Worm (Caenorhabditis elegans) whole organism, early embryonic: Measurements from ENCODE around the gene F53B1.3.

ENCODE experiments used
- B0310.2 ChIP-seq: sonication (generic microtip); optimal IDR thresholded peaks from 2 replicates; lab custom pipeline; 2016; ENCODE audit warnings: mild to moderate bottlenecking, missing genetic modification characterization, missing compliant biosample characterization
- F13C5.2 ChIP-seq: sonication (generic microtip); optimal IDR thresholded peaks from 2 replicates; lab custom pipeline; 2017; ENCODE audit warnings: mild to moderate bottlenecking, missing genetic modification characterization, inconsistent platforms, missing compliant biosample characterization
- aly-1 ChIP-seq: sonication (generic microtip); optimal IDR thresholded peaks from 2 replicates; lab custom pipeline; 2016; ENCODE audit warnings: missing genetic modification characterization, missing compliant biosample characterization
- ama-1 ChIP-seq: fragments of 150-350 bp; optimal IDR thresholded peaks from 2 replicates; lab custom pipeline; 2014
- ceh-13 ChIP-seq: fragments of 200-800 bp; sonication (Bioruptor generic); optimal IDR thresholded peaks from 2 replicates; lab custom pipeline; 2018; ENCODE audit warnings: mild to moderate bottlenecking, missing genetic modification characterization, missing compliant biosample characterization
- ceh-36 ChIP-seq: sonication (generic microtip); optimal IDR thresholded peaks from 2 replicates; lab custom pipeline; 2016; ENCODE audit warnings: missing genetic modification characterization, inconsistent platforms, missing compliant biosample characterization
- ets-7 ChIP-seq: sonication (generic microtip); optimal IDR thresholded peaks from 2 replicates; lab custom pipeline; 2016; ENCODE audit warnings: missing genotype, missing genetic modification characterization, missing compliant biosample characterization
- flt-1 ChIP-seq: fragments of 200-800 bp; sonication (Bioruptor generic); IDR thresholded peaks from 2 replicates; pipeline ENCODE4 v1.3.6; 2022; ENCODE audit warnings: missing genetic modification characterization, missing compliant biosample characterization
- hmbx-1 ChIP-seq: sonication (generic microtip); optimal IDR thresholded peaks from 2 replicates; lab custom pipeline; 2016; ENCODE audit warnings: mild to moderate bottlenecking, missing genetic modification characterization, missing compliant biosample characterization
- hmg-4 ChIP-seq: fragments of 200-800 bp; sonication (Bioruptor generic); optimal IDR thresholded peaks from 2 replicates; lab custom pipeline; 2018; ENCODE audit warnings: mild to moderate bottlenecking, missing genetic modification characterization, missing compliant biosample characterization
- hnd-1 ChIP-seq: sonication (generic microtip); optimal IDR thresholded peaks from 2 replicates; lab custom pipeline; 2016; ENCODE audit warnings: missing genetic modification characterization, missing compliant biosample characterization
- pes-1 ChIP-seq: fragments of 200-800 bp; sonication (Bioruptor generic); IDR thresholded peaks from 2 replicates; pipeline ENCODE4 v1.3.6; 2022; ENCODE audit warnings: missing genetic modification reagents, missing genetic modification characterization, missing compliant biosample characterization
- scrt-1 ChIP-seq: fragments of 200-800 bp; sonication (Bioruptor generic); IDR thresholded peaks from 2 replicates; pipeline ENCODE4 v1.3.6; 2022; ENCODE audit warnings: missing genetic modification characterization, missing compliant biosample characterization
- sea-1 ChIP-seq: fragments of 200-800 bp; sonication (Bioruptor generic); conservative IDR thresholded peaks from 2 replicates; pipeline ENCODE4 v1.3.6; 2022; ENCODE audit warnings: missing genetic modification characterization, missing compliant biosample characterization
- tbx-11 ChIP-seq: fragments of 200-800 bp; sonication (Bioruptor generic); IDR thresholded peaks from 2 replicates; pipeline ENCODE4 v1.3.6; 2022; ENCODE audit warnings: missing genetic modification characterization, missing compliant biosample characterization
- tbx-37 ChIP-seq: fragments of 200-800 bp; sonication (Bioruptor generic); conservative IDR thresholded peaks from 2 replicates; pipeline ENCODE4 v1.3.6; 2022; ENCODE audit warnings: missing genetic modification reagents, missing genetic modification characterization, missing compliant biosample characterization
- tra-4 ChIP-seq: sonication (generic microtip); optimal IDR thresholded peaks from 2 replicates; lab custom pipeline; 2017; ENCODE audit warnings: missing genetic modification characterization, missing compliant biosample characterization

F53B1.3 gene

DNA sequence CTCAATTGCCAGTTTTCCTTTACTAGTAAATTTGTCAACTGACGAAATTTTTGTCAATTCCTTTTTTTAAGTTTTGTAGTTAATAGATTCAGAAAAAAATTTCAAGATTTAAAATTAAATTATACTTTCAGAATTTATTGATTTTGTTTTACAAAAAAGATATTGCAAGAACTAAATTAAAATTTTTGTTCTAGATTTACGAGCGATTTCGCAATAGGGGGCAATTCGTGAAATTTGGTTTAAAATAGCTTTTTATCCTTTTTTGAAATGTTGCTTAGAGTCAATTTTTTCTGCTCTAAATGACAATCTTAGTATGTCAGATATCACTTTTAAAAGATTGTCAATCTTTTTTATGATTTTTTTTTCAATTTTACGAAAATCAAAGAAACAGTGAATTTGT lies 19.9 kb upstream of the F53B1.3 start:
- TF ChIP-seq flt-1 (GFP tag; lab: Robert Waterston, UW) (no peak), aly-1 (no peak), B0310.2 (no peak), ceh-13 (GFP tag; lab: Kevin White, UChicago) (no peak), F13C5.2 (tag; lab: Kevin White, UChicago) (no peak), hmg-4 (GFP tag; lab: Kevin White, UChicago) (no peak), pes-1 (GFP tag; lab: Robert Waterston, UW) (no peak), sea-1 (GFP tag; lab: Robert Waterston, UW) (no peak), hnd-1 (tag; lab: Kevin White, UChicago) (no peak), tbx-37 (GFP tag; lab: Robert Waterston, UW) (no peak), scrt-1 (GFP tag; lab: Robert Waterston, UW) (no peak), tra-4 (tag; lab: Kevin White, UChicago) (no peak)

DNA sequence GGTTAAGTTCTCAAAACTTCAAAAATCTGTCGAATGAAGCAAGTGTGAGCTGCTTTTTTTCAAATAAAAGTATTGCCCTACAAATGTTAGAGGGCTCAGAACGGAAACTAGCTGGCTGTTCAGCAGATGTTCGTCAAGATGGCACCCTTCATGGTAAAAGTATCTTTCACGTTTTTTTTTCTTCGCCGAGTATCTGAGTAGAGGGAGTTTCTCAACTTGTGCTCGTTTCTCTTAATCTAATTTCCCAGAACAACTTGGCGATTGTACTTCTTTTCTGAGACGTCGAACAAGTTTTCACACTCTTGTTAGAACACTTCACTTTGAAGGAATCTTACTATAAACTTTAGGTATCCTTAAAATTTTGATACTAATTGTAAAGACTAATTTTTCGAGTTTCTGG lies 17.7 kb upstream of the F53B1.3 start:
- TF ChIP-seq scrt-1 (GFP tag; lab: Robert Waterston, UW) (no peak), tra-4 (tag; lab: Kevin White, UChicago) (no peak), tbx-11 (no peak), hnd-1 (tag; lab: Kevin White, UChicago) (no peak), B0310.2 (no peak), sea-1 (GFP tag; lab: Robert Waterston, UW) (no peak), ama-1 (lab: Kevin White, UChicago) (no peak), pes-1 (GFP tag; lab: Robert Waterston, UW) (no peak), F13C5.2 (tag; lab: Kevin White, UChicago) (no peak), ceh-13 (GFP tag; lab: Kevin White, UChicago) (no peak), ets-7 (tag; lab: Kevin White, UChicago) (no peak), aly-1 (no peak), flt-1 (GFP tag; lab: Robert Waterston, UW) (no peak), ceh-36 (tag; lab: Kevin White, UChicago) (no peak), hmg-4 (GFP tag; lab: Kevin White, UChicago) (no peak), hmbx-1 (tag; lab: Kevin White, UChicago) (no peak), tbx-37 (GFP tag; lab: Robert Waterston, UW) (no peak)

ce11 chrX:2089434-2089833 lies 16.0 kb upstream of the F53B1.3 start, which contains the start of gene lsy-2:
lsy-2 (plus strand) TSS chrX:2089704.
- TF ChIP-seq ama-1 (lab: Kevin White, UChicago) = no peak
- TF ChIP-seq sea-1 (GFP tag; lab: Robert Waterston, UW) = no peak
- TF ChIP-seq tbx-37 (GFP tag; lab: Robert Waterston, UW) = no peak
- TF ChIP-seq F13C5.2 (tag; lab: Kevin White, UChicago) = no peak
- TF ChIP-seq scrt-1 (GFP tag; lab: Robert Waterston, UW) = no peak
- no peak for TF ChIP-seq pes-1 (GFP tag; lab: Robert Waterston, UW)
- no peak for TF ChIP-seq ets-7 (tag; lab: Kevin White, UChicago)
- no peak for TF ChIP-seq hnd-1 (tag; lab: Kevin White, UChicago)
- no peak for TF ChIP-seq tra-4 (tag; lab: Kevin White, UChicago)
- TF ChIP-seq ceh-36 (tag; lab: Kevin White, UChicago) = no peak
- no peak for TF ChIP-seq ceh-13 (GFP tag; lab: Kevin White, UChicago)

- no peak for TF ChIP-seq ama-1 (lab: Kevin White, UChicago)
- no peak for TF ChIP-seq tbx-11
- no peak for TF ChIP-seq F13C5.2 (tag; lab: Kevin White, UChicago)
- TF ChIP-seq ets-7 (tag; lab: Kevin White, UChicago) = no peak
- TF ChIP-seq tbx-37 (GFP tag; lab: Robert Waterston, UW) = no peak
- TF ChIP-seq pes-1 (GFP tag; lab: Robert Waterston, UW) = no peak
- no peak for TF ChIP-seq hmbx-1 (tag; lab: Kevin White, UChicago)
- TF ChIP-seq hnd-1 (tag; lab: Kevin White, UChicago) = no peak
- no peak for TF ChIP-seq ceh-13 (GFP tag; lab: Kevin White, UChicago)
- TF ChIP-seq hmg-4 (GFP tag; lab: Kevin White, UChicago) = no peak
- no peak for TF ChIP-seq B0310.2
- no peak for TF ChIP-seq ceh-36 (tag; lab: Kevin White, UChicago)
- no peak for TF ChIP-seq sea-1 (GFP tag; lab: Robert Waterston, UW)
- TF ChIP-seq flt-1 (GFP tag; lab: Robert Waterston, UW) = no peak
- TF ChIP-seq scrt-1 (GFP tag; lab: Robert Waterston, UW) = no peak
- no peak for TF ChIP-seq aly-1
- TF ChIP-seq tra-4 (tag; lab: Kevin White, UChicago) = no peak
Observed at ce11 chrX:2090493-2090892, 14.9 kb upstream of the F53B1.3 start.

DNA sequence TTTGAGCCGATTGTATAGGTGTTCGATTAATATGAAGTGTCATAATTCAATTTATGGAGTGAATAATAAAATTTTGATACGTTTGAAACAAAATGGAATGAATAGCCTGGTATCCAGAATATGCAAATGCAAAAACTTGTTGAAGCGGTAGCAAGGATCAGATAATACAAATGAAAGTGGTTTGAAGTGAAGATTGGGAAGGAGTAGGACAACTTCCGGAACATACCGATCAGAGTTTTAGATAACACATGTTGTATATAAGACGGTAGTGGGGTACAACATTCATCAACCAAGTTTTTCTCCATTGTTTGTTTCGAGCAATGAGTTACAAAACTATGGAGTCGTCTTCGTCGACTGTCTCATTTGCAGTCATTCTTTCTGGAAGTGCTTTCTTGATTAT lies 12.2 kb upstream of the F53B1.3 start, which contains the start of gene col-164:
Gene col-164, plus strand, starts transcription at position 301 of the 400 bp plus-strand sequence.
- no peak for TF ChIP-seq ets-7 (tag; lab: Kevin White, UChicago)
- TF ChIP-seq B0310.2 = no peak
- TF ChIP-seq ama-1 (lab: Kevin White, UChicago) = no peak
- TF ChIP-seq scrt-1 (GFP tag; lab: Robert Waterston, UW) = no peak
- TF ChIP-seq hnd-1 (tag; lab: Kevin White, UChicago) = no peak
- no peak for TF ChIP-seq aly-1

DNA sequence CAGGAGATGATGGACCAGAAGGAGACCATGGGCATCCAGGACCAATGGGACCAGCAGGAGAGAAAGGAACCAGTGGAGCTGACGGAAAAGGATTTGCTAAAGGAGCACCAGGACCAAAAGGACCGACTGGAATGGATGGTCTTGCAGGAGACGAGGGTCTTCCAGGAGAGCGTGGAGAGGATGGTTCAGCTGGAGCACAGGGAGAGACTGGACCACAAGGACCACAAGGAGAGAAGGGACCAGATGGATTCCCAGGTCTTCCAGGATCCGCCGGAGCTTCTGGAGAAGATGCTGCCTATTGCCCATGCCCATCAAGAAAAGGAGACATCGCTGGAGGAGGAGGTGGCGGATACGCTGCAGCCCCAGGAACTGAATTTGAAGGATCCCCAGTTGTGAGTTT lies 11.3 kb upstream of the F53B1.3 start:
- TF ChIP-seq ama-1 (lab: Kevin White, UChicago) = no peak

DNA sequence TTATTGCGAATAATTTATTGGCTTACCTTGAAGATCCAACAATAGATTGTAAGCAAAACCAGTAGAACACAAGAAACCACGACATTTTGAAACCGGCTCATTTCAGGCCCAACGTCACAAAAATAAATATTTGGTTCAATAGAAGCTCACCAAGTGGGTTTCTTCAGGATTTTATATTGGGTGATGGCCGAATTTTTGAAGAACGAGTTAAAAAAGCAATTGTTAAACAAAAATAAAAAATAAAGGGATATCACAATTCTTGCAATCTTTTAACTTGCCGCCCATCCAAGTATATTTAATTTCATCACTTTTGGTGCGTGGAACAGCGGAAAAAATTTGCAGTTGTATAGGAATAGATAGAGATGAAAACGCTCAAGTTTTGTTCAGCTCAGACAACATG lies 8.6 kb upstream of the F53B1.3 start, which contains the start of gene T21D9.2:
Gene T21D9.2, minus strand, starts transcription at position 101 of the 400 bp plus-strand sequence.
- no peak for TF ChIP-seq tra-4 (tag; lab: Kevin White, UChicago)
- TF ChIP-seq tbx-37 (GFP tag; lab: Robert Waterston, UW) = no peak
- no peak for TF ChIP-seq hmg-4 (GFP tag; lab: Kevin White, UChicago)
- no peak for TF ChIP-seq B0310.2
- TF ChIP-seq sea-1 (GFP tag; lab: Robert Waterston, UW) = no peak
- no peak for TF ChIP-seq F13C5.2 (tag; lab: Kevin White, UChicago)
- TF ChIP-seq flt-1 (GFP tag; lab: Robert Waterston, UW) = no peak
- no peak for TF ChIP-seq hmbx-1 (tag; lab: Kevin White, UChicago)
- no peak for TF ChIP-seq ama-1 (lab: Kevin White, UChicago)
- TF ChIP-seq hnd-1 (tag; lab: Kevin White, UChicago) = no peak
- TF ChIP-seq tbx-11 = no peak
- TF ChIP-seq scrt-1 (GFP tag; lab: Robert Waterston, UW) = no peak
- TF ChIP-seq ceh-13 (GFP tag; lab: Kevin White, UChicago) = no peak
- TF ChIP-seq pes-1 (GFP tag; lab: Robert Waterston, UW) = no peak
